Fruit fly (Drosophila melanogaster) whole organism, embryonic: ENCODE data around the gene AP-2alpha.

Experiments used
- Blimp-1 ChIP-seq: fragments of 200-800 bp; sonication (Bioruptor generic); optimal IDR thresholded peaks from 3 replicates; lab custom pipeline; 2018; ENCODE audit warnings: missing biosample characterization, missing genetic modification characterization, mild to moderate bottlenecking, moderate library complexity, missing genetic modification reagents
- CG10654 ChIP-seq: fragments of 200-800 bp; sonication (Bioruptor generic); optimal IDR thresholded peaks from 2 replicates; lab custom pipeline; 2016; ENCODE audit warnings: missing biosample characterization, missing genetic modification characterization
- CG12299 ChIP-seq: fragments of 200-800 bp; sonication (Bioruptor generic); optimal IDR thresholded peaks from 2 replicates; lab custom pipeline; 2018; ENCODE audit warnings: missing biosample characterization, mild to moderate bottlenecking, missing genetic modification characterization
- CG12942 ChIP-seq: fragments of 200-800 bp; sonication (Bioruptor generic); optimal IDR thresholded peaks from 3 replicates; lab custom pipeline; 2016; ENCODE audit warnings: missing biosample characterization, missing genetic modification characterization
- CG13296 ChIP-seq: fragments of 200-800 bp; sonication (Bioruptor generic); optimal IDR thresholded peaks from 3 replicates; lab custom pipeline; 2018; ENCODE audit warnings: missing biosample characterization, mild to moderate bottlenecking, missing genetic modification characterization
- CG15011 ChIP-seq: fragments of 200-800 bp; sonication (Bioruptor generic); optimal IDR thresholded peaks from 3 replicates; lab custom pipeline; 2018; ENCODE audit warnings: missing biosample characterization, mild to moderate bottlenecking, missing genetic modification characterization
- CG15269 ChIP-seq: fragments of 200-800 bp; sonication (Bioruptor generic); optimal IDR thresholded peaks from 2 replicates; lab custom pipeline; 2018; ENCODE audit warnings: missing biosample characterization, mild to moderate bottlenecking, missing genetic modification characterization, moderate library complexity
- CG1647 ChIP-seq: fragments of 200-800 bp; sonication (Bioruptor generic); optimal IDR thresholded peaks from 3 replicates; lab custom pipeline; 2016; ENCODE audit warnings: missing biosample characterization, missing genetic modification characterization
- CG16863 ChIP-seq: fragments of 200-800 bp; sonication (Bioruptor generic); optimal IDR thresholded peaks from 3 replicates; lab custom pipeline; 2016; ENCODE audit warnings: missing biosample characterization, missing genetic modification characterization
- CG2889 ChIP-seq: fragments of 200-800 bp; sonication (Bioruptor generic); IDR thresholded peaks from 3 replicates; pipeline ENCODE4 v1.3.6; 2022; ENCODE audit warnings: missing biosample characterization, missing genetic modification characterization
- CG31224 ChIP-seq: fragments of 200-800 bp; sonication (Bioruptor generic); IDR thresholded peaks from 2 replicates; pipeline ENCODE4 v1.3.6; 2022; ENCODE audit warnings: missing biosample characterization, missing genetic modification characterization
- CG32532 ChIP-seq: fragments of 200-800 bp; sonication (Bioruptor generic); IDR thresholded peaks from 2 replicates; pipeline ENCODE4 v1.3.6; 2022; ENCODE audit warnings: missing biosample characterization, missing genetic modification characterization
- CG33213 ChIP-seq: fragments of 200-800 bp; sonication (Bioruptor generic); optimal IDR thresholded peaks from 3 replicates; lab custom pipeline; 2016; ENCODE audit warnings: missing biosample characterization, missing genetic modification characterization
- CG33557 ChIP-seq: fragments of 200-800 bp; sonication (Bioruptor generic); optimal IDR thresholded peaks from 2 replicates; lab custom pipeline; 2019; ENCODE audit warnings: missing biosample characterization, mild to moderate bottlenecking, missing genetic modification characterization, moderate library complexity
- CG34422 ChIP-seq: fragments of 200-800 bp; sonication (Bioruptor generic); IDR thresholded peaks from 3 replicates; pipeline ENCODE4 v1.3.6; 2022; ENCODE audit warnings: missing biosample characterization, missing genetic modification characterization
- CG3838 ChIP-seq: fragments of 200-800 bp; sonication (Bioruptor generic); optimal IDR thresholded peaks from 3 replicates; lab custom pipeline; 2016; ENCODE audit warnings: missing biosample characterization, missing genetic modification characterization
- CG4707 ChIP-seq: fragments of 200-800 bp; sonication (Bioruptor generic); optimal IDR thresholded peaks from 2 replicates; lab custom pipeline; 2018; ENCODE audit warnings: missing biosample characterization, mild to moderate bottlenecking, missing genetic modification characterization, moderate library complexity
- CG6175 ChIP-seq: fragments of 200-800 bp; sonication (Bioruptor generic); IDR thresholded peaks from 3 replicates; pipeline ENCODE4 v1.3.6; 2022; ENCODE audit warnings: missing biosample characterization, missing genetic modification characterization
- CG6765 ChIP-seq: fragments of 200-800 bp; sonication (Bioruptor generic); optimal IDR thresholded peaks from 3 replicates; lab custom pipeline; 2017; ENCODE audit warnings: missing biosample characterization, mild to moderate bottlenecking, missing genetic modification characterization
- CG7987 ChIP-seq: fragments of 200-800 bp; sonication (Bioruptor generic); optimal IDR thresholded peaks from 2 replicates; lab custom pipeline; 2018; ENCODE audit warnings: missing biosample characterization, mild to moderate bottlenecking, missing genetic modification characterization, moderate library complexity
- CG8765 ChIP-seq: fragments of 200-800 bp; sonication (Bioruptor generic); IDR thresholded peaks from 2 replicates; pipeline ENCODE4 v1.3.6; 2022; ENCODE audit warnings: missing biosample characterization, missing genetic modification characterization
- CkIIα-i1 ChIP-seq: fragments of 200-800 bp; sonication (Bioruptor generic); IDR thresholded peaks from 2 replicates; pipeline ENCODE4 v1.3.6; 2022; ENCODE audit warnings: missing biosample characterization, missing genetic modification characterization
- D ChIP-seq, 2 experiments: fragments of 200-800 bp in 1 of 2; fragments of >200 bp in 1 of 2; sonication (Bioruptor generic) in 1 of 2; optimal IDR thresholded peaks; 2 replicates in 1 of 2; 3 replicates in 1 of 2; lab custom pipeline; 2017; ENCODE audit warnings: mild to moderate bottlenecking in 1 of 2, missing biosample characterization in 1 of 2, missing genetic modification characterization in 1 of 2, missing genetic modification reagents in 1 of 2
- Med ChIP-seq: fragments of 200-800 bp; sonication (Bioruptor generic); peaks from one replicate; lab custom pipeline; 2016; ENCODE audit warnings: missing biosample characterization, missing genetic modification characterization, mild to moderate bottlenecking, inconsistent platforms, moderate library complexity
- NFAT ChIP-seq: fragments of 200-800 bp; sonication (Bioruptor generic); IDR thresholded peaks from 2 replicates; pipeline ENCODE4 v1.3.6; 2022; ENCODE audit warnings: missing biosample characterization, missing genetic modification characterization
- NK7.1 ChIP-seq: fragments of 200-800 bp; sonication (Bioruptor generic); optimal IDR thresholded peaks from 3 replicates; lab custom pipeline; 2016; ENCODE audit warnings: missing biosample characterization, missing genetic modification characterization
- Ptx1 ChIP-seq: fragments of 200-800 bp; sonication (Bioruptor generic); IDR thresholded peaks from 2 replicates; pipeline ENCODE4 v1.3.6; 2022; ENCODE audit warnings: missing biosample characterization, missing genetic modification characterization
- Rx ChIP-seq: fragments of 200-800 bp; sonication (Bioruptor generic); IDR thresholded peaks from 2 replicates; pipeline ENCODE4 v1.3.6; 2022; ENCODE audit warnings: missing biosample characterization, missing genetic modification characterization
- az2 ChIP-seq: fragments of 200-800 bp; sonication (Bioruptor generic); optimal IDR thresholded peaks from 3 replicates; lab custom pipeline; 2016; ENCODE audit warnings: missing biosample characterization, missing genetic modification characterization
- cas ChIP-seq: fragments of 200-800 bp; sonication (Bioruptor generic); IDR thresholded peaks from 2 replicates; pipeline ENCODE4 v1.3.6; 2022; ENCODE audit warnings: missing biosample characterization, missing genetic modification characterization
- caup ChIP-seq: fragments of 200-800 bp; sonication (Bioruptor generic); optimal IDR thresholded peaks from 3 replicates; lab custom pipeline; 2017; ENCODE audit warnings: missing biosample characterization, mild to moderate bottlenecking, missing genetic modification characterization, moderate library complexity; ENCODE audit not compliant: severe bottlenecking
- dm ChIP-seq: fragments of 200-800 bp; sonication (Bioruptor generic); optimal IDR thresholded peaks from 3 replicates; lab custom pipeline; 2016; ENCODE audit warnings: missing biosample characterization, missing genetic modification characterization
- dysf ChIP-seq: fragments of 200-800 bp; sonication (Bioruptor generic); IDR thresholded peaks from 3 replicates; pipeline ENCODE4 v1.3.6; 2022; ENCODE audit warnings: missing biosample characterization, missing genetic modification characterization
- emc ChIP-seq: fragments of 200-800 bp; sonication (Bioruptor generic); optimal IDR thresholded peaks from 2 replicates; lab custom pipeline; 2016; ENCODE audit warnings: missing biosample characterization, missing genetic modification characterization
- eyg ChIP-seq: fragments of 200-800 bp; sonication (Bioruptor generic); optimal IDR thresholded peaks from 3 replicates; lab custom pipeline; 2016; ENCODE audit warnings: missing biosample characterization, missing genetic modification characterization
- gcm2 ChIP-seq: fragments of 200-800 bp; sonication (Bioruptor generic); optimal IDR thresholded peaks from 2 replicates; lab custom pipeline; 2016; ENCODE audit warnings: missing biosample characterization, missing genetic modification characterization
- gfzf ChIP-seq: fragments of 200-800 bp; sonication (Bioruptor generic); optimal IDR thresholded peaks from 2 replicates; lab custom pipeline; 2016; ENCODE audit warnings: missing biosample characterization, mild to moderate bottlenecking, missing genetic modification characterization, moderate library complexity
- hth ChIP-seq: fragments of >200 bp; optimal IDR thresholded peaks from 2 replicates; lab custom pipeline; 2017; ENCODE audit warnings: inconsistent platforms
- knrl ChIP-seq: fragments of 200-800 bp; sonication (Bioruptor generic); IDR thresholded peaks from 3 replicates; pipeline ENCODE4 v1.3.6; 2022; ENCODE audit warnings: missing biosample characterization, missing genetic modification characterization; ENCODE audit not compliant: partially characterized antibody
- lilli ChIP-seq: fragments of 200-800 bp; sonication (Bioruptor generic); optimal IDR thresholded peaks from 3 replicates; lab custom pipeline; 2016; ENCODE audit warnings: missing biosample characterization, missing genetic modification characterization
- mam ChIP-seq: fragments of 200-800 bp; sonication (Bioruptor generic); optimal IDR thresholded peaks from 3 replicates; lab custom pipeline; 2016; ENCODE audit warnings: missing biosample characterization, missing genetic modification characterization
- nerfin-2 ChIP-seq: fragments of 200-800 bp; sonication (Bioruptor generic); IDR thresholded peaks from 2 replicates; pipeline ENCODE4 v1.3.6; 2022; ENCODE audit warnings: missing biosample characterization, missing genetic modification characterization; ENCODE audit not compliant: partially characterized antibody
- org-1 ChIP-seq: fragments of 200-800 bp; sonication (Bioruptor generic); optimal IDR thresholded peaks from 2 replicates; lab custom pipeline; 2017; ENCODE audit warnings: missing biosample characterization, missing genetic modification characterization
- row ChIP-seq: fragments of 200-800 bp; sonication (Bioruptor generic); IDR thresholded peaks from 3 replicates; pipeline ENCODE4 v1.3.6; 2022; ENCODE audit warnings: missing biosample characterization, missing genetic modification characterization
- run ChIP-seq: fragments of 200-800 bp; sonication (Bioruptor generic); optimal IDR thresholded peaks from 3 replicates; lab custom pipeline; 2018; ENCODE audit warnings: missing biosample characterization, mild to moderate bottlenecking, missing genetic modification characterization
- sisA ChIP-seq: fragments of 200-800 bp; sonication (Bioruptor generic); IDR thresholded peaks from 2 replicates; pipeline ENCODE4 v1.3.6; 2022; ENCODE audit warnings: missing biosample characterization, missing genetic modification characterization
- slp2 ChIP-seq: fragments of 200-800 bp; sonication (Bioruptor generic); optimal IDR thresholded peaks from 2 replicates; lab custom pipeline; 2016; ENCODE audit warnings: missing biosample characterization, missing genetic modification characterization
- sna ChIP-seq: fragments of 200-800 bp; sonication (Bioruptor generic); IDR thresholded peaks from 2 replicates; pipeline ENCODE4 v1.3.6; 2022; ENCODE audit warnings: missing biosample characterization, missing genetic modification characterization; ENCODE audit not compliant: partially characterized antibody
- tx ChIP-seq: fragments of 200-800 bp; sonication (Bioruptor generic); optimal IDR thresholded peaks from 2 replicates; lab custom pipeline; 2016; ENCODE audit warnings: missing biosample characterization, missing genetic modification characterization

AP-2alpha gene

DNA sequence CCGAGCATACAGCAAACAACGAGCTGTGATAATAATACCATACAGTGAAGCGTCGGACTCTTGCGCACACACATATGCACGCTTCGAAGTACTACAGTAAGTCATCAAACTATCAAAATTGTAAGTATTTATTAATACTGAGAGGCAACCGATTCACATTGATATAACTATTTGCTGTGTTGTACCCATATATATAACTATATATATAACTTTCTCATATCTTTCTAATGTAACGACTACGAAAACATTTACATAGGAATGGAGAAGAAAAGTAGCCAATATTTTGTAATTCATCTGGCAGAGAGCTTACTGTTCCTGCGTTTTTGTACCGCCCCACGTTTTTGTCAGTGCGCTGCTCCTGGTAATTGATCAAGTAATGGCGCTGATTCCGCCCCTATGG lies 1.6 kb downstream of the AP-2alpha start (continued):
- TF ChIP-seq CG12299 (no peak), Med (GFP tag; lab: Kevin White, UChicago) (peak; percentile 56), sisA (GFP tag; lab: Robert Waterston, UW) (no peak), row (GFP tag; lab: Robert Waterston, UW) (peak; percentile 66), nerfin-2 (GFP tag; lab: Robert Waterston, UW) (no peak), cas (GFP tag; lab: Robert Waterston, UW) (no peak), CG15269 (tag; lab: Kevin White, UChicago) (no peak), gfzf (GFP tag; lab: Kevin White, UChicago) (no peak), CG32532 (peak; percentile 35; the same call in 1 of the 2 replicates), CG4707 (GFP tag; lab: Kevin White, UChicago) (no peak), CG3838 (GFP tag; lab: Kevin White, UChicago) (no peak), CG15011 (GFP tag; lab: Kevin White, UChicago) (no peak), dm (no peak), CkIIα-i1 (GFP tag; lab: Robert Waterston, UW) (no peak), CG7987 (GFP tag; lab: Kevin White, UChicago) (no peak)

DNA sequence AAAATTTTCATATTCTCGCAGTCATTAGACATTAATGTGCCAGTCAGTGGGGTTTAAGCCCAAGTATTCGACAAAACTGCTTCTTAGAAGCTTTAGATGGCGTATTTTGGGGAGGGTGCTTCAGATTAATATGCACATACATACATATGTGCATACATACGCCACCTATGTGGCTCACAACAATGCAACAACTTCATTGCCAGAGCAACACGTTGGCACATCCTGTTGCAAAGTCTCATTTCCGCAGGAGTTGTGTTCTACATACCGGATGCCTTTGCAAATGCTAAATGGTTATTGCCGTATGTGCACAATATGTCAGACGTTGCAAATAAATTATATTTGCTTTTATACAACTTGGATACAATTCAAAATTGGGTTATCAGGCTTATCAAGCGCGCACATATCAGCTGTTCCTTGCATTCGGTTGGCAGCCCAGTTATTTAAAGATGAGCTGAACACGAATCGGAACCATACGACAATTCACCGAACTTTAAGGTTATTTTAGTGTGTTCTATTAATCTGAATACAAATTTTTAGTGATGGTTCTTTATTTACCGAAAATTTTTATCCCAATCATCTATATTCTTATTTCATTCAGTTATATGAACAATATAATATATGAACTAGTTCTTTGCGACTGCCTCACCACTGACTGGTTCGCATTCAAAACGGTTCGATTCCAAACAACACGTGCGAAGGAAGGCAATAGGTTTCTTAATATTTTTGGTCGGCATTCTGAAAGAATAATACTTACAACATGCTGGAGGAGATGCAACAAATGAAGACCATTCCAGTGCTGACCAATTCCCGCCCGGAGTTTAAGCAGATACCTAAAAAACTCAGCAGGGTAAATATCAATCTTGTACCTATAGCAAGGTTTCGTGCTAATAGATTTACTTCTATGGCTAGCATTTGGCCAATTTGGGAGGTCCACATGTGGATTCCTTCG lies 10.7 kb downstream of the AP-2alpha start, which contains the start of gene Polr1B:
Gene Polr1B (plus strand): TSS at position 659 of the 949 bp plus-strand sequence.
- TF ChIP-seq knrl (GFP tag; lab: Robert Waterston, UW) = peak; percentile 78
- TF ChIP-seq CG34422 (GFP tag; lab: Robert Waterston, UW) = no peak
- no peak for TF ChIP-seq org-1 (GFP tag; lab: Kevin White, UChicago)
- TF ChIP-seq tx = no peak
- no peak for TF ChIP-seq slp2 (GFP tag; lab: Kevin White, UChicago)
- TF ChIP-seq eyg (GFP tag; lab: Kevin White, UChicago) = no peak
- TF ChIP-seq CG8765 (GFP tag; lab: Robert Waterston, UW) = no peak
- TF ChIP-seq lilli (GFP tag; lab: Kevin White, UChicago) = peak; percentile 16
- no peak for TF ChIP-seq caup (GFP tag; lab: Kevin White, UChicago)
- TF ChIP-seq Ptx1 (GFP tag; lab: Robert Waterston, UW) = no peak
- TF ChIP-seq emc (GFP tag; lab: Kevin White, UChicago) = no peak
- no peak for TF ChIP-seq NK7.1
- TF ChIP-seq D (optimal IDR thresholded peaks at IDR 0.05; lab: Kevin White, UChicago) = no peak
- TF ChIP-seq D (GFP tag; optimal IDR thresholded peaks at IDR 0.05; lab: Kevin White, UChicago) = no peak
- TF ChIP-seq CG6765 = no peak
- TF ChIP-seq CG16863 (GFP tag; lab: Kevin White, UChicago) = no peak
- TF ChIP-seq dysf (GFP tag; lab: Robert Waterston, UW) = no peak
- TF ChIP-seq CG13296 (GFP tag; lab: Kevin White, UChicago) = no peak
- TF ChIP-seq CG6175 (GFP tag; lab: Robert Waterston, UW) = no peak
- TF ChIP-seq hth = no peak
- no peak for TF ChIP-seq sna (GFP tag; lab: Robert Waterston, UW)
- no peak for TF ChIP-seq CG33557 (GFP tag; lab: Kevin White, UChicago)
- no peak for TF ChIP-seq CG12942 (GFP tag; lab: Kevin White, UChicago)
- no peak for TF ChIP-seq Rx (GFP tag; lab: Robert Waterston, UW)
- no peak for TF ChIP-seq az2 (GFP tag; lab: Kevin White, UChicago)
- no peak for TF ChIP-seq CG1647
- no peak for TF ChIP-seq Blimp-1 (GFP tag; lab: Kevin White, UChicago)
- no peak for TF ChIP-seq mam
- TF ChIP-seq CG2889 (GFP tag; lab: Robert Waterston, UW) = no peak
- TF ChIP-seq CG33213 = no peak
- TF ChIP-seq gcm2 (GFP tag; lab: Kevin White, UChicago) = no peak
- TF ChIP-seq CG31224 = no peak
- TF ChIP-seq CG10654 = no peak
- TF ChIP-seq NFAT (GFP tag; lab: Robert Waterston, UW) = no peak
- no peak for TF ChIP-seq run (tag; lab: Kevin White, UChicago)
